Worm (Caenorhabditis elegans): ENCODE measurements around the gene ctns-1.

DNA sequence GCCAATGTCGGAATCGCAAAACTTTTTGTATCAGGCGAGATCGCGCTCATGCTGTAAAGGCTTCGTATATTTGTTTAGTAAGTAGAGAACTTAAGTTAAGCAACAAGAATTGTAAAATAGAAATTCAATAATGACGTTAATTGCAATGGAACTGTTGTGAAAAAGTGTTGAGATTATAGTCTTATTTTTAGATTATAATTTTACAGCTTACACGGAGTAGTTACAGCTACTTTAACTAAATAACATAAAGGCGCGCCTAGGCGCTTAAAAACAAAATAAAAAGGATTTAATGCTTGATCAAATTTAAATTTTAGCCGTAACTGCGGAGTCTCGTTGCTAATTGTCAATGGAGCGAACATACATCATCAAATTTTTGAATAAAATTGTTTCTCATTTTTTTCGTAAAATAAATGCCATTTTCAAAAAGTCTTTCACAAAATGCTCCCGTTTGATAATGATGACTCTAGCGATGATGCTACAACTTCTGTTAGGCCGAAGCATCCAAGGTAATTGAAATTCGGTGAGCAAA, 25.5 kb upstream of the ctns-1 start, which contains the start of the genes emb-27 and rrf-3:
- TF ChIP-seq lim-7 (GFP tag; IDR thresholded peaks at IDR 0.05) (no peak), egl-27 (tag; optimal IDR thresholded peaks at IDR 0.05) (no peak), fos-1 (tag; optimal IDR thresholded peaks at IDR 0.05) (no peak), tag-97 (GFP tag; IDR thresholded peaks at IDR 0.05) (no peak), unc-62 (GFP tag; optimal IDR thresholded peaks at IDR 0.05 in 1 of 2) (no peak), unc-62 (tag; optimal IDR thresholded peaks at IDR 0.05) (no peak), snpc-4 (tag; optimal IDR thresholded peaks at IDR 0.05) (no peak), ces-1 (GFP tag; optimal IDR thresholded peaks at IDR 0.05) (no peak), pha-4 (GFP tag; IDR thresholded peaks at IDR 0.05) (no peak), pha-4 (tag; optimal IDR thresholded peaks at IDR 0.05) (no peak), daf-8 (GFP tag; IDR thresholded peaks at IDR 0.05) (no peak), ceh-82 (tag; optimal IDR thresholded peaks at IDR 0.05) (no peak), fkh-10 (GFP tag; optimal IDR thresholded peaks at IDR 0.05) (no peak), pqm-1 (tag; optimal IDR thresholded peaks at IDR 0.05) (no peak), lin-13 (GFP tag; optimal IDR thresholded peaks at IDR 0.05) (no peak), lin-39 (tag; optimal IDR thresholded peaks at IDR 0.05) (no peak)
